Worm (Caenorhabditis elegans): ENCODE data around the gene F14D7.2.

Gene F14D7.2

ce11 chrV:14320730-14321319 is 27.3 kb upstream of the F14D7.2 start:
- TF ChIP-seq Y55F3AM.14 (GFP tag; optimal IDR thresholded peaks at IDR 0.05): peak; percentile 11
- TF ChIP-seq unc-39 (tag; optimal IDR thresholded peaks at IDR 0.05): no peak

DNA sequence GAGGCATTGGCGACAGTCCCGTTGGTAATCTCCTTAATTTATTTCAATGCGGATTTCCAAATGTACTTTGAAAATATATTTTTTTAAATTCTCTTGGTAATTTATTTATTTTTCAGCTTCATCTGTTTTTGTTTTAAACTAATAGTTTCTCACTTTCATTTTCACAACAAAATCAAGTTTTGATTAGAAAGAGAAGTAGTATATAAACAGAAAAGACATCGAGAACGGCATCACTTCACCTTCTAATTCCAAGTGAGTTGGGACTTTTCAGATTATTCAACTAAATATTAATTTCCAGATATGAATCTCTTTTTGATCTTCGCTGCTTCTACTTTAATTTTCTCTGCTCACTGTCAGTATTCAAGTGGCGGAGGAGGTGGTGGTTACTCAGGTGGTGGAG is 26.7 kb upstream of the F14D7.2 start, which contains the start of gene F47B8.14:
F47B8.14 (plus strand) TSS at position 301 of the 400 bp plus-strand sequence.
- TF ChIP-seq mdl-1 (tag; optimal IDR thresholded peaks at IDR 0.05) (no peak), crh-2 (tag; optimal IDR thresholded peaks at IDR 0.05) (no peak), zag-1 (tag; optimal IDR thresholded peaks at IDR 0.05) (no peak), nhr-6 (tag; optimal IDR thresholded peaks at IDR 0.05) (no peak), sem-4 (tag; optimal IDR thresholded peaks at IDR 0.05) (no peak), peb-1 (tag; optimal IDR thresholded peaks at IDR 0.05) (no peak), egl-27 (tag; optimal IDR thresholded peaks at IDR 0.05) (no peak), nhr-77 (tag; optimal IDR thresholded peaks at IDR 0.05) (no peak), unc-55 (GFP tag; optimal IDR thresholded peaks at IDR 0.05) (no peak), nhr-129 (tag; optimal IDR thresholded peaks at IDR 0.05) (no peak), nhr-25 (tag; optimal IDR thresholded peaks at IDR 0.05) (no peak), nhr-21 (tag; optimal IDR thresholded peaks at IDR 0.05) (no peak), alr-1 (tag; optimal IDR thresholded peaks at IDR 0.05) (no peak), ama-1 (optimal IDR thresholded peaks at IDR 0.05) (no peak), nhr-10 (tag; optimal IDR thresholded peaks at IDR 0.05) (no peak), ZK546.5 (tag; optimal IDR thresholded peaks at IDR 0.05) (no peak), skn-1 (tag; optimal IDR thresholded peaks at IDR 0.05) (no peak), sma-9 (GFP tag; optimal IDR thresholded peaks at IDR 0.05) (no peak), sma-9 (tag; optimal IDR thresholded peaks at IDR 0.05) (no peak), nhr-23 (tag; optimal IDR thresholded peaks at IDR 0.05) (no peak), lin-11 (tag; optimal IDR thresholded peaks at IDR 0.05) (no peak)

DNA sequence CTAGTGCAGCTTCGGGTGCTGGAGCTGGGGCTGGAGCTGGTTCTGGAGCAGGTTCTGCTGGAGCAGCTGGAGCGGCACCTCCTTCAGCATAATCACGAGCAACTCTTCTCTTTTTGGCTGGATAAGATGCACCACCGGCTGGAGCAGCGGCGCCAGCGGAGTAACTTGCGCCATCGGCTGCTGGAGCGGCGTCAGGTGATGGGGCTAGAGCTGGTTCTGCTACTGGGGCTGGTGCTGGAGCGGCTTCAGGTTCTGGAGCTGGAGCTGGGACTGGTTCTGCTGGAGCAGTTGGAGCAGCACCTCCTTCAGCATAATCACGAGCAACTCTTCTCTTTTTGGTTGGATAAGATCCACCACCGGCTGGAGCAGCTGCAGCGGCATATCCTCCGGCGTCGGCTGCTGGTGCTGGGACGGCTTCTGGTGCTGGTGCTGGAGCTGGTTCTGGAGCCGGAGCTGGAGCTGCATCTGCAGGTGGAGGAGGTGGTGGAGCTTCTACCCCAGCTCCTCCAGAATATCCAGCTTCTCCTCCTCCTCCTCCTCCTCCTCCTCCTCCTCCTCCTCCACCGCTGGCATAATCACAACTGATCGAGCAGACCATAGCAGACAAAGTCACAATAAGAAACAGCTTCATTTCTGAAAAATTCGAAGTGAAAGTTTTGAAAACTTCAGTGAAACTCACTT is 25.7 kb upstream of the F14D7.2 start, which contains the start of gene F47B8.13:
F47B8.13 (minus strand) TSS at position 631 of the 681 bp plus-strand sequence.
- TF ChIP-seq gmeb-1 (tag; optimal IDR thresholded peaks at IDR 0.05) (no peak), crh-2 (tag; optimal IDR thresholded peaks at IDR 0.05) (no peak), unc-39 (tag; optimal IDR thresholded peaks at IDR 0.05) (no peak), elt-3 (tag; optimal IDR thresholded peaks at IDR 0.05) (no peak), ama-1 (optimal IDR thresholded peaks at IDR 0.05) (no peak), nhr-237 (tag; optimal IDR thresholded peaks at IDR 0.05) (no peak), lin-39 (tag; optimal IDR thresholded peaks at IDR 0.05) (no peak), ZK546.5 (tag; optimal IDR thresholded peaks at IDR 0.05) (no peak), skn-1 (tag; optimal IDR thresholded peaks at IDR 0.05) (no peak), mdl-1 (tag; optimal IDR thresholded peaks at IDR 0.05) (no peak), sma-3 (GFP tag; optimal IDR thresholded peaks at IDR 0.05) (no peak), R02D3.7 (tag; optimal IDR thresholded peaks at IDR 0.05) (no peak), F13H6.1 (tag; optimal IDR thresholded peaks at IDR 0.05) (no peak), sma-9 (GFP tag; optimal IDR thresholded peaks at IDR 0.05) (no peak), sma-9 (tag; optimal IDR thresholded peaks at IDR 0.05) (no peak), fos-1 (tag; optimal IDR thresholded peaks at IDR 0.05) (no peak)

- TF ChIP-seq nhr-237 (tag; optimal IDR thresholded peaks at IDR 0.05) (no peak), ztf-11 (tag; optimal IDR thresholded peaks at IDR 0.05) (no peak), nhr-25 (tag; optimal IDR thresholded peaks at IDR 0.05) (no peak), zag-1 (tag; optimal IDR thresholded peaks at IDR 0.05) (no peak), egl-27 (tag; optimal IDR thresholded peaks at IDR 0.05) (no peak), lsy-2 (tag; optimal IDR thresholded peaks at IDR 0.05) (no peak), nhr-77 (tag; optimal IDR thresholded peaks at IDR 0.05) (no peak), nhr-23 (tag; optimal IDR thresholded peaks at IDR 0.05) (no peak), elt-1 (tag; optimal IDR thresholded peaks at IDR 0.05) (no peak)
Observed at ce11 chrV:14317621-14318020, 24.1 kb upstream of the F14D7.2 start.

ce11 chrV:14317204-14317603 is 23.7 kb upstream of the F14D7.2 start:
- no peak for TF ChIP-seq mdl-1 (tag; optimal IDR thresholded peaks at IDR 0.05)
- TF ChIP-seq unc-55 (GFP tag; optimal IDR thresholded peaks at IDR 0.05): peak; percentile 19
- peak; percentile 40 for TF ChIP-seq nhr-129 (tag; optimal IDR thresholded peaks at IDR 0.05)
- peak; percentile 7 for TF ChIP-seq C34F6.9 (tag; optimal IDR thresholded peaks at IDR 0.05)
